Fruit fly (Drosophila melanogaster) whole organism, wandering third instar larva: ENCODE data around the gene CG5112.
A peak's percentile ranks its signal among the peaks of the same experiment; 100 is the strongest.

Experiments
- Abd-B ChIP-seq: fragments of >200 bp; optimal IDR thresholded peaks from 2 replicates; lab custom pipeline; 2017; ENCODE audit warnings: missing biosample characterization, missing genetic modification characterization
- CG32264 ChIP-seq: fragments of 200-800 bp; sonication (Bioruptor generic); optimal IDR thresholded peaks from 2 replicates; lab custom pipeline; 2016; ENCODE audit warnings: missing biosample characterization, missing genetic modification characterization
- CG9705 ChIP-seq: fragments of 200-800 bp; sonication (Bioruptor generic); optimal IDR thresholded peaks from 2 replicates; lab custom pipeline; 2018; ENCODE audit warnings: missing biosample characterization, mild to moderate bottlenecking, missing genetic modification characterization
- CrebA ChIP-seq: fragments of 200-800 bp; sonication (Bioruptor generic); optimal IDR thresholded peaks from 2 replicates; lab custom pipeline; 2016; ENCODE audit warnings: missing biosample characterization, mild to moderate bottlenecking, missing genetic modification characterization, borderline replicate concordance
- Dfd ChIP-seq: fragments of >200 bp; optimal IDR thresholded peaks from 2 replicates; lab custom pipeline; 2017; ENCODE audit warnings: missing biosample characterization, missing genetic modification characterization
- Dif ChIP-seq: fragments of 200-275, 200-300 bp; sonication (Bioruptor generic); optimal IDR thresholded peaks from 2 replicates; lab custom pipeline; 2018; ENCODE audit warnings: missing biosample characterization, missing genetic modification characterization; ENCODE audit not compliant: partially characterized antibody
- GATAd ChIP-seq: sonication (Bioruptor generic); optimal IDR thresholded peaks from 2 replicates; lab custom pipeline; 2016; ENCODE audit warnings: missing biosample characterization, missing genetic modification characterization
- HLH106 ChIP-seq: fragments of 200-800 bp; optimal IDR thresholded peaks from 3 replicates; lab custom pipeline; 2019; ENCODE audit warnings: missing biosample characterization, mild to moderate bottlenecking, missing genetic modification characterization, moderate library complexity
- Hr78 ChIP-seq: fragments of >200 bp; optimal IDR thresholded peaks from 2 replicates; lab custom pipeline; 2017; ENCODE audit warnings: missing biosample characterization, missing genetic modification characterization
- Hr83 ChIP-seq: fragments of 200-300 bp; sonication (Bioruptor generic); optimal IDR thresholded peaks from 2 replicates; lab custom pipeline; 2016; ENCODE audit warnings: missing biosample characterization, mild to moderate bottlenecking, missing genetic modification characterization, moderate library complexity; ENCODE audit not compliant: poor library complexity, severe bottlenecking
- Jra ChIP-seq: sonication (Bioruptor generic); optimal IDR thresholded peaks from 2 replicates; lab custom pipeline; 2016; ENCODE audit warnings: missing biosample characterization, missing genetic modification characterization
- Mio ChIP-seq: sonication (Bioruptor generic); optimal IDR thresholded peaks from 2 replicates; lab custom pipeline; 2016; ENCODE audit warnings: missing biosample characterization, missing genetic modification characterization
- Myc ChIP-seq: fragments of >200 bp; optimal IDR thresholded peaks from 2 replicates; lab custom pipeline; 2017
- N ChIP-seq: fragments of >200 bp; optimal IDR thresholded peaks from 2 replicates; lab custom pipeline; 2018; ENCODE audit warnings: missing biosample characterization, missing external identifiers, missing genetic modification characterization
- OdsH ChIP-seq: fragments of 200-800 bp; sonication (Bioruptor generic); optimal IDR thresholded peaks from 2 replicates; lab custom pipeline; 2016; ENCODE audit warnings: missing biosample characterization, mild to moderate bottlenecking, missing genetic modification characterization
- Rel ChIP-seq, 2 experiments: fragments of 200-800 bp; sonication (Bioruptor generic) in 1 of 2; optimal IDR thresholded peaks; 2 replicates in 1 of 2; 3 replicates in 1 of 2; lab custom pipeline; 2016 to 2019; ENCODE audit warnings: mild to moderate bottlenecking in 2 of 2, missing biosample characterization in 2 of 2, missing genetic modification characterization in 2 of 2, moderate library complexity in 1 of 2
- Sp1 ChIP-seq: fragments of 200-800 bp; sonication (Bioruptor generic); optimal IDR thresholded peaks from 3 replicates; lab custom pipeline; 2019; ENCODE audit warnings: missing biosample characterization, mild to moderate bottlenecking, missing genetic modification characterization, moderate library complexity
- Vsx2 ChIP-seq: fragments of 200-300, 225-300 bp; sonication (Bioruptor generic); optimal IDR thresholded peaks from 2 replicates; lab custom pipeline; 2018; ENCODE audit warnings: missing biosample characterization, missing genetic modification characterization; ENCODE audit not compliant: partially characterized antibody
- br ChIP-seq: fragments of 200-800 bp; sonication (Bioruptor generic); optimal IDR thresholded peaks from 2 replicates; lab custom pipeline; 2016; ENCODE audit warnings: missing biosample characterization, missing genetic modification characterization
- brk ChIP-seq: fragments of 200-800 bp; sonication (Bioruptor generic); optimal IDR thresholded peaks from 2 replicates; lab custom pipeline; 2016; ENCODE audit warnings: missing biosample characterization, mild to moderate bottlenecking, missing genetic modification characterization
- dl ChIP-seq, 2 experiments: fragments of 175-275, 200-275 bp in 1 of 2; fragments of 200-275 bp in 1 of 2; sonication (Bioruptor generic); optimal IDR thresholded peaks; lab custom pipeline; 2018; ENCODE audit warnings: mild to moderate bottlenecking in 2 of 2, missing biosample characterization in 2 of 2, missing genetic modification characterization in 2 of 2, moderate library complexity in 2 of 2; ENCODE audit not compliant: partially characterized antibody in 2 of 2, insufficient read depth in 1 of 2
- dmrt93B ChIP-seq: fragments of 200-800 bp; sonication (Bioruptor generic); optimal IDR thresholded peaks from 2 replicates; lab custom pipeline; 2018; ENCODE audit warnings: missing biosample characterization, mild to moderate bottlenecking, missing genetic modification characterization
- dsf ChIP-seq: sonication (Bioruptor generic); optimal IDR thresholded peaks from 2 replicates; lab custom pipeline; 2016; ENCODE audit warnings: missing biosample characterization, missing genetic modification characterization, borderline replicate concordance
- ey ChIP-seq: fragments of 200-800 bp; sonication (Bioruptor generic); optimal IDR thresholded peaks from 2 replicates; lab custom pipeline; 2016; ENCODE audit warnings: missing biosample characterization, missing genetic modification characterization
- foxo ChIP-seq, 2 experiments: fragments of 200-800 bp; sonication (Bioruptor generic); optimal IDR thresholded peaks; 2 replicates in 1 of 2; 3 replicates in 1 of 2; lab custom pipeline; 2016 to 2017; ENCODE audit warnings: missing biosample characterization in 2 of 2, missing genetic modification characterization in 2 of 2
- fru ChIP-seq: fragments of 200-800 bp; sonication (Bioruptor generic); optimal IDR thresholded peaks from 3 replicates; lab custom pipeline; 2016; ENCODE audit warnings: missing biosample characterization, mild to moderate bottlenecking, missing genetic modification characterization
- h ChIP-seq: fragments of 200-800 bp; sonication (Bioruptor generic); optimal IDR thresholded peaks from 3 replicates; lab custom pipeline; 2016; ENCODE audit warnings: missing biosample characterization, mild to moderate bottlenecking, missing genetic modification characterization
- jim ChIP-seq: fragments of 175-275, 200-325 bp; sonication (Bioruptor generic); optimal IDR thresholded peaks from 2 replicates; lab custom pipeline; 2016; ENCODE audit warnings: missing biosample characterization, mild to moderate bottlenecking, missing genetic modification characterization
- lola ChIP-seq: fragments of >200 bp; optimal IDR thresholded peaks from 2 replicates; lab custom pipeline; 2017; ENCODE audit warnings: missing biosample characterization, missing genetic modification characterization
- pan ChIP-seq: fragments of >200 bp; optimal IDR thresholded peaks from 2 replicates; lab custom pipeline; 2017
- psq ChIP-seq: fragments of 200-800 bp; sonication (Bioruptor generic); optimal IDR thresholded peaks from 3 replicates; lab custom pipeline; 2017; ENCODE audit warnings: missing biosample characterization, mild to moderate bottlenecking, missing genetic modification characterization, moderate library complexity
- rgr ChIP-seq: fragments of 200-800 bp; sonication (Bioruptor generic); optimal IDR thresholded peaks from 3 replicates; lab custom pipeline; 2016; ENCODE audit warnings: missing biosample characterization, mild to moderate bottlenecking, missing genetic modification characterization
- sage ChIP-seq: fragments of 200-800 bp; sonication (Bioruptor generic); optimal IDR thresholded peaks from 2 replicates; lab custom pipeline; 2016; ENCODE audit warnings: missing biosample characterization, mild to moderate bottlenecking, missing genetic modification characterization
- sv ChIP-seq: fragments of 200-800 bp; sonication (Bioruptor generic); optimal IDR thresholded peaks from 3 replicates; lab custom pipeline; 2016; ENCODE audit warnings: missing biosample characterization, missing genetic modification characterization
- tai ChIP-seq: sonication (Bioruptor generic); optimal IDR thresholded peaks from 2 replicates; lab custom pipeline; 2016; ENCODE audit warnings: missing biosample characterization, missing genetic modification characterization
- usp ChIP-seq: fragments of >200 bp; optimal IDR thresholded peaks from 2 replicates; lab custom pipeline; 2017; ENCODE audit warnings: missing biosample characterization, missing genetic modification characterization
- woc ChIP-seq: sonication (Bioruptor generic); optimal IDR thresholded peaks from 2 replicates; lab custom pipeline; 2016; ENCODE audit warnings: missing biosample characterization, mild to moderate bottlenecking, missing genetic modification characterization

The CG5112 gene

DNA sequence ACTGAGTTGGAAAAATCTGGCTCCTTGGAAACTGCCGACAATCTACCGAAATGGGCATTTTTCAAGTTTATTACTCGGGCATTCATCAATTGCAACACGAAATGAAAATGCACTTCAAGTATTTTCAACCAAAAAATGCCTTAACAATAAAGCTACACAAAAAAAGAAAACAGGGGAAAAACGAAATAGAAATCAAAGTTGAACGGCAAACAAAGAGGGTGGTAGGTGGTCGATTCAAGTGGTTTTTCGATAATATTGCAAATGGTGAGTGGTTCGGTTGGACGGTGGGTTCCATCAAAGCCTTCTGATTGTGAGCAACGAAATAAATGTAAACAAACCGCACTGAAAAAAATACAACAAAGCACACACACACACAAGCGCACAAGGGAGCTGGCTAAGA, 25.1 kb upstream of the CG5112 start:
- TF ChIP-seq usp (GFP tag; lab: Kevin White, UChicago), result no peak
- TF ChIP-seq Rel (GFP tag; optimal IDR thresholded peaks at IDR 0.05; lab: Kevin White, UChicago), result no peak
- TF ChIP-seq Rel (tag; optimal IDR thresholded peaks at IDR 0.05; lab: Kevin White, UChicago), result peak; percentile 98
- TF ChIP-seq dmrt93B, result no peak
- TF ChIP-seq Vsx2 (GFP tag; lab: Kevin White, UChicago), result no peak

DNA sequence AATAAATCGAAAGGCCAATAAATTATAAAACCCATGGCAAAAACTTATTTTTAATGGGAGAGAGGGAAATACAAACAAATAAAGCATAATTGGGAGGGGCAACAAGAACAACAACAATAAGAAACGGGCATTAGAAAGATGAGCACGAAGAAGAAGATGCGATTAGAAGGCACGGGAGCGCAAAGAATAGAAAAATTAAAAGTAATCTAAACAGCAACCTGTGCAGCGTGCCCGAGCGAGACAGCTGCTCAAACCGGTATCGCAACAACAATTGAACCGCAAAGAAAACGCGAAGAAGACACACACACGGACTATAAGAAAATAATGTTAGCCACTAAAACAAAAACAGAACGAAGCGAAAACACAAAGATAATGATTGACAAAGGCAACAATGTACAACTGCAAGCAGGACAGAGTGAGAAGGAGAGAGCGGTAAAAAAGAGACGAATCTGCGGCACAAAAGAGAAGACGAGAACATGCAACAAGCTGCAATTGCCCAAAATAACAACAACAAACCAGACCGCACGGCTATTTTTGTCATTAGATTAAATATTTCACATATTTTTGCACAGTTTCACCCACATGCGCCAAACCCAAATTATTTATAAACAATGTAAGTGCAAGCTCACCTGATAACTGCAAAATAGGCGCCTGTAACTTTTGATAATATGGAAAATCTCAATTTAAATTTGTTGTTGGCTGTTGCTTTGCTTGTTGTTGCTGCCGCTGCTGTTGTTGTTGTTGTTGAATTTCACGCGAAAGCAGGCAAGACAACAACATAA, 19.2 kb upstream of the CG5112 start:
- TF ChIP-seq lola (GFP tag; lab: Kevin White, UChicago) (no peak), dmrt93B (no peak), Abd-B (GFP tag; lab: Kevin White, UChicago) (no peak), Hr83 (no peak), Rel (GFP tag; optimal IDR thresholded peaks at IDR 0.05; lab: Kevin White, UChicago) (peak; percentile 17), Rel (tag; optimal IDR thresholded peaks at IDR 0.05; lab: Kevin White, UChicago) (no peak), sage (no peak), Mio (GFP tag; lab: Kevin White, UChicago) (no peak), HLH106 (tag; lab: Kevin White, UChicago) (no peak), Dif (GFP tag; lab: Kevin White, UChicago) (no peak), woc (no peak), CG32264 (GFP tag; lab: Kevin White, UChicago) (no peak), Sp1 (GFP tag; lab: Kevin White, UChicago) (no peak), OdsH (GFP tag; lab: Kevin White, UChicago) (no peak), psq (peak; percentile 98), Vsx2 (GFP tag; lab: Kevin White, UChicago) (no peak), Hr78 (GFP tag; lab: Kevin White, UChicago) (no peak), tai (GFP tag; lab: Kevin White, UChicago) (no peak), pan (lab: Kevin White, UChicago) (no peak), N (GFP tag; lab: Kevin White, UChicago) (no peak), fru (GFP tag; lab: Kevin White, UChicago) (no peak), rgr (peak; percentile 16)

DNA sequence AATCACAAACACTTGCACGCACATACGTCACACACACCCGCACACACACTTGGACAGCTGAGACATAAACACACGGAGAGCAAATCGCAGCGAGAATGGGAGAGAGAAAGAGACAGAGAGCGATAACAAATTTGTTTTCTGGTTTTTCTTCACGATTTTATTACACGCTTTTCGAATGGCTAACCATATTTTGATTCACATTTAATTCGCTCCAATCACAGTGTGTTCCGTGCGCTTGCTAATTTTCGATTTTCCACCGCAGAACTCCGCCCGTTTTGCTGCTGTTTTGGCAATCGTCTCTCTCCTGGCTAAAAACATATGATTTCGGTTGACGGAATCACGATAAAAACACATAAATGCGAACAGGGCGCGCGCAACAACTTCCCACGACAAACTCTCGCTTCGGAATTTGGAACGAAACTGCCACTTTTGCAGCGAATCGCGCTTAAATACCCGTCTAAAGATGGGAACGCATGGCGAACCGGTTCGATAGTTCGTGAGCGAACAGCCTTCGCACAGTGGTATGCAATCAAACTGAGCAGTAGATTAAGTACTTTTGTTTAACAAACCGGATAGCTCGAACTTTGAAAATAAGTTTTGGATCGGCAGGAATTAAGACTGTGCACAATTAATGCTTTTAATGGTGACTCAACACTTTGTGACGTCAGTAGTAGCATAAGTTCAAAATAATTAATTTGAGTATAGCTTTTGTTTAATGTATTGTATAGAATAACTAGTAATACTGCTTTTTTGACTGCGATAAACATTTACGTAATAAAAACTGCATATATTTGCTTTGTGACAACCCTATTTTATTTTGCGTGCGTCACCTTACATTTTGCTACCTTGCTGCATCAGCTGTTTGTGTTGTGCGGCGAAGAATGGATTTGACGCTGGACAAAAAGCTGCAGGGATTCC, 18.4 kb upstream of the CG5112 start, which contains the start of the genes Fur1 and Vps33B:
Gene Fur1 (minus strand): TSS at position 424 of the 918 bp plus-strand sequence.
Gene Vps33B (plus strand): TSS at position 856 of the 918 bp plus-strand sequence.
- TF ChIP-seq brk (GFP tag; lab: Kevin White, UChicago), result no peak
- peak; percentile 71 for TF ChIP-seq Dif (GFP tag; lab: Kevin White, UChicago)
- peak; percentile 99 for TF ChIP-seq sv (GFP tag; lab: Kevin White, UChicago)
- TF ChIP-seq ey (GFP tag; lab: Kevin White, UChicago), result peak; percentile 98
- TF ChIP-seq Hr83, result peak; percentile 95
- TF ChIP-seq CG32264 (GFP tag; lab: Kevin White, UChicago), result peak; percentile 91
- no peak for TF ChIP-seq Abd-B (GFP tag; lab: Kevin White, UChicago)
- peak; percentile 92 for TF ChIP-seq CG9705 (GFP tag; lab: Kevin White, UChicago)
- TF ChIP-seq foxo (GFP tag; optimal IDR thresholded peaks at IDR 0.05; lab: Kevin White, UChicago), result peak; percentile 85 to 98
- peak; percentile 92 for TF ChIP-seq dsf (GFP tag; lab: Kevin White, UChicago)
- no peak for TF ChIP-seq pan (lab: Kevin White, UChicago)
- peak; percentile 96 for TF ChIP-seq rgr
- TF ChIP-seq psq, result peak; percentile 88
- TF ChIP-seq Myc (lab: Kevin White, UChicago), result peak; percentile 47
- TF ChIP-seq dl (GFP tag; optimal IDR thresholded peaks at IDR 0.05; lab: Kevin White, UChicago; ENCODE audit: insufficient read depth in 1 of 2, partially characterized antibody in 2 of 2), result peak in 1 of 2 experiments; percentile 33
- TF ChIP-seq Hr78 (GFP tag; lab: Kevin White, UChicago), result no peak
- TF ChIP-seq br (GFP tag; lab: Kevin White, UChicago), result peak; percentile 98
- TF ChIP-seq CrebA (GFP tag; lab: Kevin White, UChicago), result no peak
- no peak for TF ChIP-seq usp (GFP tag; lab: Kevin White, UChicago)
- peak; percentile 94 for TF ChIP-seq Sp1 (GFP tag; lab: Kevin White, UChicago)
- TF ChIP-seq woc, result peak; percentile 98
- no peak for TF ChIP-seq tai (GFP tag; lab: Kevin White, UChicago)
- peak; percentile 42 for TF ChIP-seq Rel (GFP tag; optimal IDR thresholded peaks at IDR 0.05; lab: Kevin White, UChicago)
- TF ChIP-seq Rel (tag; optimal IDR thresholded peaks at IDR 0.05; lab: Kevin White, UChicago), result peak; percentile 85
- TF ChIP-seq Dfd, result no peak
- no peak for TF ChIP-seq N (GFP tag; lab: Kevin White, UChicago)
- TF ChIP-seq GATAd (GFP tag; lab: Kevin White, UChicago), result peak; percentile 95
- TF ChIP-seq dmrt93B, result peak; percentile 95
- TF ChIP-seq Vsx2 (GFP tag; lab: Kevin White, UChicago), result no peak
- peak; percentile 97 for TF ChIP-seq Jra (GFP tag; lab: Kevin White, UChicago)
- TF ChIP-seq h (GFP tag; lab: Kevin White, UChicago), result peak; percentile 98
- peak; percentile 50 for TF ChIP-seq jim
- TF ChIP-seq OdsH (GFP tag; lab: Kevin White, UChicago), result peak; percentile 96
- no peak for TF ChIP-seq lola (GFP tag; lab: Kevin White, UChicago)
- peak; percentile 67 for TF ChIP-seq Mio (GFP tag; lab: Kevin White, UChicago)
- TF ChIP-seq HLH106 (tag; lab: Kevin White, UChicago), result peak; percentile 96
- TF ChIP-seq sage, result peak; percentile 89
- TF ChIP-seq fru (GFP tag; lab: Kevin White, UChicago), result peak; percentile 98
